Worm (Caenorhabditis elegans) whole organism, young adult: ENCODE results near the gene tctn-1.
A peak's percentile ranks its signal among the peaks of the same experiment; 100 is the strongest.
"Not testable (repeated sequence)": the region's sequence is repeated elsewhere in the genome, so short reads cannot be mapped to it uniquely, and the experiment has no call there.

Source experiments
- B0019.2 ChIP-seq: fragments of 200-800 bp; sonication (Bioruptor generic); conservative IDR thresholded peaks from 2 replicates; pipeline ENCODE4 v1.3.6; 2022; ENCODE audit warnings: missing genetic modification reagents, missing genetic modification characterization, missing compliant biosample characterization
- B0035.1 ChIP-seq: sonication (generic microtip); optimal IDR thresholded peaks from 2 replicates; lab custom pipeline; 2016; ENCODE audit warnings: missing genetic modification characterization, mild to moderate bottlenecking, missing compliant biosample characterization, missing genotype, missing genetic modification reagents
- B0261.1 ChIP-seq: sonication (generic microtip); optimal IDR thresholded peaks from 2 replicates; lab custom pipeline; 2016; ENCODE audit warnings: mild to moderate bottlenecking, missing genetic modification characterization, moderate library complexity, missing compliant biosample characterization
- C06A6.2 ChIP-seq: fragments of 200-800 bp; sonication (Bioruptor generic); conservative IDR thresholded peaks from 2 replicates; pipeline ENCODE4 v1.3.6; 2022; ENCODE audit warnings: missing genetic modification characterization, missing compliant biosample characterization
- C17E4.6 ChIP-seq: fragments of 200-800 bp; sonication (Bioruptor generic); IDR thresholded peaks from 2 replicates; pipeline ENCODE4 v1.3.6; 2022; ENCODE audit warnings: missing genetic modification reagents, missing genetic modification characterization, missing compliant biosample characterization
- D2030.7 ChIP-seq: fragments of 200-800 bp; sonication (Bioruptor generic); IDR thresholded peaks from 2 replicates; pipeline ENCODE4 v1.3.6; 2022; ENCODE audit warnings: missing genetic modification reagents, missing genetic modification characterization, missing compliant biosample characterization
- F22D6.2 ChIP-seq: sonication (generic microtip); optimal IDR thresholded peaks from 2 replicates; lab custom pipeline; 2016; ENCODE audit warnings: mild to moderate bottlenecking, missing genetic modification characterization, missing compliant biosample characterization
- F37B4.10 ChIP-seq: fragments of 200-800 bp; sonication (Bioruptor generic); IDR thresholded peaks from 2 replicates; pipeline ENCODE4 v1.3.6; 2022; ENCODE audit warnings: missing genetic modification characterization, missing compliant biosample characterization
- F39B2.1 ChIP-seq: fragments of 200-800 bp; sonication (Bioruptor generic); IDR thresholded peaks from 2 replicates; pipeline ENCODE4 v1.3.6; 2022; ENCODE audit warnings: missing genetic modification reagents, missing genetic modification characterization, missing compliant biosample characterization
- K11D2.4 ChIP-seq: fragments of 200-800 bp; sonication (Bioruptor generic); IDR thresholded peaks from 2 replicates; pipeline ENCODE4 v1.3.6; 2022; ENCODE audit warnings: missing genetic modification reagents, missing genetic modification characterization, missing compliant biosample characterization
- K12H6.12 ChIP-seq: fragments of 200-800 bp; sonication (Bioruptor generic); optimal IDR thresholded peaks from 2 replicates; lab custom pipeline; 2018; ENCODE audit warnings: mild to moderate bottlenecking, missing genetic modification characterization, missing compliant biosample characterization
- T07F8.4 ChIP-seq: sonication (generic microtip); optimal IDR thresholded peaks from 2 replicates; lab custom pipeline; 2016; ENCODE audit warnings: mild to moderate bottlenecking, missing genetic modification characterization, moderate library complexity, missing compliant biosample characterization
- Y53G8AR.9 ChIP-seq: fragments of 200-800 bp; sonication (Bioruptor generic); conservative IDR thresholded peaks from 2 replicates; pipeline ENCODE4 v1.3.6; 2022; ENCODE audit warnings: missing genetic modification reagents, missing genetic modification characterization, missing compliant biosample characterization
- aptf-2 ChIP-seq: fragments of 200-800 bp; sonication (Bioruptor generic); conservative IDR thresholded peaks from 2 replicates; pipeline ENCODE4 v1.3.6; 2022; ENCODE audit warnings: missing genetic modification reagents, missing genetic modification characterization, missing compliant biosample characterization
- athp-1 ChIP-seq: sonication (generic microtip); optimal IDR thresholded peaks from 2 replicates; lab custom pipeline; 2017; ENCODE audit warnings: mild to moderate bottlenecking, missing genetic modification characterization, missing compliant biosample characterization
- attf-6 ChIP-seq: fragments of 200-800 bp; sonication (Bioruptor generic); IDR thresholded peaks from 2 replicates; pipeline ENCODE4 v1.3.6; 2022; ENCODE audit warnings: missing genetic modification reagents, missing genetic modification characterization, missing compliant biosample characterization
- bed-1 ChIP-seq: fragments of 200-800 bp; sonication (Bioruptor generic); IDR thresholded peaks from 2 replicates; pipeline ENCODE4 v1.3.6; 2022; ENCODE audit warnings: missing genetic modification reagents, missing genetic modification characterization, missing compliant biosample characterization
- cebp-2 ChIP-seq: fragments of 200-800 bp; sonication (Bioruptor generic); IDR thresholded peaks from 2 replicates; pipeline ENCODE4 v1.3.6; 2022; ENCODE audit warnings: missing genetic modification characterization, missing compliant biosample characterization
- ceh-100 ChIP-seq: fragments of 200-800 bp; sonication (Bioruptor generic); IDR thresholded peaks from 2 replicates; pipeline ENCODE4 v1.3.6; 2022; ENCODE audit warnings: missing genetic modification reagents, missing genetic modification characterization, missing compliant biosample characterization
- ceh-91 ChIP-seq: fragments of 200-800 bp; sonication (Bioruptor generic); IDR thresholded peaks from 2 replicates; pipeline ENCODE4 v1.3.6; 2022; ENCODE audit warnings: missing genetic modification reagents, missing genetic modification characterization, missing compliant biosample characterization
- die-1 ChIP-seq: sonication (generic microtip); optimal IDR thresholded peaks from 2 replicates; lab custom pipeline; 2016; ENCODE audit warnings: missing genotype, mild to moderate bottlenecking, missing genetic modification characterization, missing compliant biosample characterization
- dox-1 ChIP-seq: fragments of 200-800 bp; sonication (Bioruptor generic); IDR thresholded peaks from 2 replicates; pipeline ENCODE4 v1.3.6; 2022; ENCODE audit warnings: missing genetic modification reagents, missing genetic modification characterization, missing compliant biosample characterization
- egl-18 ChIP-seq: fragments of 200-800 bp; sonication (Bioruptor generic); IDR thresholded peaks from 2 replicates; pipeline ENCODE4 v1.3.6; 2022; ENCODE audit warnings: missing genetic modification reagents, missing genetic modification characterization, missing compliant biosample characterization
- egl-44 ChIP-seq: fragments of 200-800 bp; sonication (Bioruptor generic); IDR thresholded peaks from 2 replicates; pipeline ENCODE4 v1.3.6; 2022; ENCODE audit warnings: missing genetic modification reagents, missing genetic modification characterization, missing compliant biosample characterization
- ets-4 ChIP-seq: fragments of 200-800 bp; sonication (Bioruptor generic); optimal IDR thresholded peaks from 2 replicates; lab custom pipeline; 2018; ENCODE audit warnings: mild to moderate bottlenecking, missing genetic modification characterization, missing compliant biosample characterization
- gei-17 ChIP-seq: fragments of 200-800 bp; sonication (Bioruptor generic); optimal IDR thresholded peaks from 2 replicates; lab custom pipeline; 2018; ENCODE audit warnings: mild to moderate bottlenecking, missing genetic modification characterization, missing compliant biosample characterization
- him-1 ChIP-seq: sonication (generic microtip); optimal IDR thresholded peaks from 2 replicates; lab custom pipeline; 2016; ENCODE audit warnings: missing genotype, missing genetic modification reagents, missing genetic modification characterization, missing compliant biosample characterization
- lag-1 ChIP-seq: fragments of 200-800 bp; sonication (Bioruptor generic); IDR thresholded peaks from 2 replicates; pipeline ENCODE4 v1.3.6; 2022; ENCODE audit warnings: missing genetic modification reagents, missing genetic modification characterization, missing compliant biosample characterization
- let-607 ChIP-seq, 2 experiments: fragments of 200-800 bp in 1 of 2; sonication (Bioruptor generic) in 1 of 2; sonication (generic microtip) in 1 of 2; optimal IDR thresholded peaks; 2 replicates each; lab custom pipeline; 2016 to 2018; ENCODE audit warnings: mild to moderate bottlenecking in 2 of 2, missing compliant biosample characterization in 2 of 2, missing genetic modification characterization in 2 of 2, moderate library complexity in 2 of 2, missing genotype in 1 of 2
- lin-26 ChIP-seq: fragments of 200-800 bp; sonication (Bioruptor generic); IDR thresholded peaks from 2 replicates; pipeline ENCODE4 v1.3.6; 2022; ENCODE audit warnings: missing genetic modification reagents, missing genetic modification characterization, missing compliant biosample characterization
- lin-35 ChIP-seq, 3 experiments: fragments of 150-350 bp in 2 of 3; sonication (generic microtip) in 1 of 3; optimal IDR thresholded peaks; 2 replicates each; lab custom pipeline; 2014 to 2018; ENCODE audit warnings: missing biosample characterization in 3 of 3, missing genetic modification characterization in 3 of 3, missing genetic modification reagents in 3 of 3
- lin-54 ChIP-seq: fragments of 200-800 bp; sonication (Bioruptor generic); optimal IDR thresholded peaks from 2 replicates; lab custom pipeline; 2018; ENCODE audit warnings: mild to moderate bottlenecking, missing genetic modification characterization, missing compliant biosample characterization
- lsl-1 ChIP-seq: fragments of 200-800 bp; sonication (Bioruptor generic); optimal IDR thresholded peaks from 2 replicates; lab custom pipeline; 2018; ENCODE audit warnings: mild to moderate bottlenecking, missing genetic modification characterization, moderate library complexity, missing compliant biosample characterization
- madf-8 ChIP-seq: fragments of 200-800 bp; sonication (Bioruptor generic); conservative IDR thresholded peaks from 2 replicates; pipeline ENCODE4 v1.3.6; 2022; ENCODE audit warnings: missing genetic modification reagents, missing genetic modification characterization, missing compliant biosample characterization
- mcd-1 ChIP-seq: fragments of 200-800 bp; sonication (Bioruptor generic); IDR thresholded peaks from 2 replicates; pipeline ENCODE4 v1.3.6; 2022; ENCODE audit warnings: missing genetic modification reagents, missing genetic modification characterization, missing compliant biosample characterization
- mel-28 ChIP-seq: sonication (generic microtip); optimal IDR thresholded peaks from 2 replicates; lab custom pipeline; 2016; ENCODE audit warnings: borderline replicate concordance, mild to moderate bottlenecking, missing genetic modification characterization, missing compliant biosample characterization
- nfya-2 ChIP-seq: fragments of 200-800 bp; sonication (Bioruptor generic); IDR thresholded peaks from 2 replicates; pipeline ENCODE4 v1.3.6; 2022; ENCODE audit warnings: missing genetic modification reagents, missing genetic modification characterization, missing compliant biosample characterization
- nfyb-1 ChIP-seq: fragments of 200-800 bp; sonication (Bioruptor generic); IDR thresholded peaks from 2 replicates; pipeline ENCODE4 v1.3.6; 2022; ENCODE audit warnings: missing genetic modification reagents, missing genetic modification characterization, missing compliant biosample characterization
- nhr-80 ChIP-seq: sonication (generic microtip); optimal IDR thresholded peaks from 2 replicates; lab custom pipeline; 2016; ENCODE audit warnings: missing genetic modification characterization, missing compliant biosample characterization
- nhr-90 ChIP-seq: sonication (generic microtip); optimal IDR thresholded peaks from 2 replicates; lab custom pipeline; 2016; ENCODE audit warnings: missing genotype, mild to moderate bottlenecking, missing genetic modification characterization, missing compliant biosample characterization
- pbrm-1 ChIP-seq: fragments of 200-800 bp; sonication (Bioruptor generic); IDR thresholded peaks from 2 replicates; pipeline ENCODE4 v1.3.6; 2022; ENCODE audit warnings: missing genetic modification reagents, missing genetic modification characterization, missing compliant biosample characterization
- snpc-4 ChIP-seq, 5 experiments: fragments of 150-350 bp in 1 of 5; sonication (generic microtip) in 4 of 5; optimal IDR thresholded peaks; 2 replicates each; lab custom pipeline; 2014 to 2018; ENCODE audit warnings: missing genetic modification characterization in 5 of 5, missing biosample characterization in 3 of 5, antibody characterized with exemption in 2 of 5, mild to moderate bottlenecking in 2 of 5, missing compliant biosample characterization in 2 of 5, missing genotype in 2 of 5, moderate library complexity in 2 of 5, missing genetic modification reagents in 1 of 5
- somi-1 ChIP-seq: fragments of 200-800 bp; sonication (Bioruptor generic); optimal IDR thresholded peaks from 2 replicates; lab custom pipeline; 2018; ENCODE audit warnings: mild to moderate bottlenecking, missing genetic modification characterization, missing compliant biosample characterization
- tbp1 ChIP-seq: fragments of 200-800 bp; sonication (Bioruptor generic); optimal IDR thresholded peaks from 2 replicates; lab custom pipeline; 2018; ENCODE audit warnings: mild to moderate bottlenecking, missing genetic modification characterization, missing compliant biosample characterization
- ztf-18 ChIP-seq: sonication (generic microtip); optimal IDR thresholded peaks from 2 replicates; lab custom pipeline; 2016; ENCODE audit warnings: missing genotype, mild to moderate bottlenecking, missing genetic modification characterization, missing compliant biosample characterization
- ztf-3 ChIP-seq: fragments of 200-800 bp; sonication (Bioruptor generic); optimal IDR thresholded peaks from 2 replicates; lab custom pipeline; 2018; ENCODE audit warnings: mild to moderate bottlenecking, missing genetic modification characterization, missing compliant biosample characterization
- ztf-6 ChIP-seq: fragments of 200-800 bp; sonication (Bioruptor generic); IDR thresholded peaks from 2 replicates; pipeline ENCODE4 v1.3.6; 2022; ENCODE audit warnings: missing genetic modification reagents, missing genetic modification characterization, missing compliant biosample characterization

Gene tctn-1

DNA sequence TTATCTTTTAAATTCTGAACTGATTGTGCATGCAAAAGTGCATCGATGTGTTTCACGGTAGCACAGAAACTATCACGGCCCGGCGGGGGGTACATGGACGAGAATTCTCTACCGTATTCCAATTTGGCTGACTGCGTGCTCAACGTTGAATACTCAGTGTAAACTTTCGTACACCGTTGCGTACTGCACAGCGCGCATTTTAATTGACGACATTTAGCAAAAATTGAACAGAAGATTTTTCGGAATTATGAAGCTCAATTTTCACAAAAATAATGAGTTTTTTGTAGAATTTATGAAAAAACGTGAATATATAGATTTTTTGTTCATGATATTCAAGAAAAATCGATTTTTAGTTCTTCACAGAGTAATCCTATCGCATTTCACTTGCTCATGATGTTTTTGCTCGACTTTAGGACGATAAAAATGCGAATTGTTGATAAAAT lies 22.1 kb downstream of the tctn-1 start:
- TF ChIP-seq K12H6.12 (tag; lab: Kevin White, UChicago) = peak; percentile 75
- peak; percentile 39 for TF ChIP-seq T07F8.4
- peak; percentile 17 for TF ChIP-seq him-1 (tag; lab: Kevin White, UChicago)
- peak; percentile 99 for TF ChIP-seq nfyb-1
- peak; percentile 12 for TF ChIP-seq mel-28
- TF ChIP-seq lin-26 = peak; percentile 96
- TF ChIP-seq Y53G8AR.9 (GFP tag; lab: Robert Waterston, UW) = peak; percentile 100
- peak; percentile 99 for TF ChIP-seq cebp-2 (GFP tag; lab: Robert Waterston, UW)
- peak; percentile 70 for TF ChIP-seq lsl-1 (GFP tag; lab: Kevin White, UChicago)
- peak in 1 of 3 experiments; percentile 77 for TF ChIP-seq lin-35 (GFP tag; optimal IDR thresholded peaks at IDR 0.05; lab: Kevin White, UChicago)
- TF ChIP-seq nhr-80 = peak; percentile 74
- TF ChIP-seq let-607 (tag; optimal IDR thresholded peaks at IDR 0.05; lab: Kevin White, UChicago) = peak; percentile 24 to 95
- peak; percentile 89 for TF ChIP-seq madf-8 (GFP tag; lab: Robert Waterston, UW)
- peak; percentile 38 for TF ChIP-seq tbp1 (GFP tag; lab: Kevin White, UChicago)
- not testable (repeated sequence) for TF ChIP-seq snpc-4 (GFP tag; optimal IDR thresholded peaks at IDR 0.05; lab: Kevin White, UChicago)
- TF ChIP-seq snpc-4 (tag; optimal IDR thresholded peaks at IDR 0.05; lab: Kevin White, UChicago) = peak in 2 of 4 experiments; percentile 74 to 78
- peak; percentile 96 for TF ChIP-seq F39B2.1
- peak; percentile 91 for TF ChIP-seq D2030.7 (GFP tag; lab: Robert Waterston, UW)
- peak; percentile 23 for TF ChIP-seq ets-4
- peak; percentile 19 for TF ChIP-seq B0261.1
- TF ChIP-seq bed-1 (GFP tag; lab: Robert Waterston, UW) = peak; percentile 100
- TF ChIP-seq F37B4.10 (GFP tag; lab: Robert Waterston, UW) = peak; percentile 100
- TF ChIP-seq ztf-18 (tag; lab: Kevin White, UChicago) = peak; percentile 83
- TF ChIP-seq B0019.2 (GFP tag; lab: Robert Waterston, UW) = peak; percentile 95
- peak; percentile 99 for TF ChIP-seq pbrm-1 (GFP tag; lab: Robert Waterston, UW)
- peak; percentile 100 for TF ChIP-seq egl-18 (GFP tag; lab: Robert Waterston, UW)
- TF ChIP-seq gei-17 = peak; percentile 73
- peak; percentile 99 for TF ChIP-seq ztf-6 (GFP tag; lab: Robert Waterston, UW)
- peak; percentile 98 for TF ChIP-seq egl-44 (GFP tag; lab: Robert Waterston, UW)
- TF ChIP-seq mcd-1 (GFP tag; lab: Robert Waterston, UW) = peak; percentile 100
- peak; percentile 52 for TF ChIP-seq athp-1 (tag; lab: Kevin White, UChicago)
- TF ChIP-seq B0035.1 (tag; lab: Kevin White, UChicago) = peak; percentile 76
- TF ChIP-seq ceh-91 (GFP tag; lab: Robert Waterston, UW) = peak; percentile 98
- TF ChIP-seq nhr-90 (tag; lab: Kevin White, UChicago) = peak; percentile 69
- TF ChIP-seq nfya-2 (GFP tag; lab: Robert Waterston, UW) = peak; percentile 98
- peak; percentile 88 for TF ChIP-seq F22D6.2 (tag; lab: Kevin White, UChicago)
- peak; percentile 95 for TF ChIP-seq ceh-100
- TF ChIP-seq somi-1 = peak; percentile 94
- TF ChIP-seq K11D2.4 (GFP tag; lab: Robert Waterston, UW) = peak; percentile 100
- peak; percentile 99 for TF ChIP-seq C17E4.6 (GFP tag; lab: Robert Waterston, UW)
- TF ChIP-seq die-1 = peak; percentile 6
- peak; percentile 79 for TF ChIP-seq lin-54 (GFP tag; lab: Kevin White, UChicago)
- peak; percentile 98 for TF ChIP-seq aptf-2 (GFP tag; lab: Robert Waterston, UW)
- TF ChIP-seq ztf-3 (GFP tag; lab: Kevin White, UChicago) = peak; percentile 62
- TF ChIP-seq attf-6 (GFP tag; lab: Robert Waterston, UW) = peak; percentile 83
- TF ChIP-seq C06A6.2 (GFP tag; lab: Robert Waterston, UW) = peak; percentile 99
- peak; percentile 100 for TF ChIP-seq dox-1 (GFP tag; lab: Robert Waterston, UW)
- peak; percentile 100 for TF ChIP-seq lag-1 (GFP tag; lab: Robert Waterston, UW)
